Worm (Caenorhabditis elegans) whole organism, young adult: Measurements from ENCODE around the gene C41H7.2.

ENCODE experiments used
- F22D6.2 ChIP-seq: sonication (generic microtip); optimal IDR thresholded peaks from 2 replicates; lab custom pipeline; 2016; ENCODE audit warnings: mild to moderate bottlenecking, missing genetic modification characterization, missing compliant biosample characterization
- T07F8.4 ChIP-seq: sonication (generic microtip); optimal IDR thresholded peaks from 2 replicates; lab custom pipeline; 2016; ENCODE audit warnings: mild to moderate bottlenecking, missing genetic modification characterization, moderate library complexity, missing compliant biosample characterization
- aptf-3 ChIP-seq: fragments of 200-800 bp; sonication (Bioruptor generic); IDR thresholded peaks from 2 replicates; pipeline ENCODE4 v1.3.6; 2022; ENCODE audit warnings: missing genetic modification characterization, missing compliant biosample characterization
- cebp-2 ChIP-seq: fragments of 200-800 bp; sonication (Bioruptor generic); IDR thresholded peaks from 2 replicates; pipeline ENCODE4 v1.3.6; 2022; ENCODE audit warnings: missing genetic modification characterization, missing compliant biosample characterization
- lsl-1 ChIP-seq: fragments of 200-800 bp; sonication (Bioruptor generic); optimal IDR thresholded peaks from 2 replicates; lab custom pipeline; 2018; ENCODE audit warnings: mild to moderate bottlenecking, missing genetic modification characterization, moderate library complexity, missing compliant biosample characterization
- snpc-4 ChIP-seq, 5 experiments: fragments of 150-350 bp in 1 of 5; sonication (generic microtip) in 4 of 5; optimal IDR thresholded peaks; 2 replicates each; lab custom pipeline; 2014 to 2018; ENCODE audit warnings: missing genetic modification characterization in 5 of 5, missing biosample characterization in 3 of 5, antibody characterized with exemption in 2 of 5, mild to moderate bottlenecking in 2 of 5, missing compliant biosample characterization in 2 of 5, missing genotype in 2 of 5, moderate library complexity in 2 of 5, missing genetic modification reagents in 1 of 5
- unc-62 ChIP-seq: fragments of 150-350 bp; optimal IDR thresholded peaks from 2 replicates; lab custom pipeline; 2014; ENCODE audit warnings: missing biosample characterization, missing genetic modification reagents, missing genetic modification characterization

ce11 chrII:3050703-3051102 lies 36.1 kb downstream of the C41H7.2 start, which contains the start of gene sri-31:
- TF ChIP-seq snpc-4 (GFP tag; optimal IDR thresholded peaks at IDR 0.05; lab: Kevin White, UChicago) (no peak), snpc-4 (tag; optimal IDR thresholded peaks at IDR 0.05; lab: Kevin White, UChicago) (no peak), T07F8.4 (tag; lab: Kevin White, UChicago) (no peak), aptf-3 (no peak), cebp-2 (GFP tag; lab: Robert Waterston, UW) (no peak), lsl-1 (GFP tag; lab: Kevin White, UChicago) (no peak), unc-62 (GFP tag; lab: Kevin White, UChicago) (no peak), F22D6.2 (tag; lab: Kevin White, UChicago) (no peak)
